Worm (Caenorhabditis elegans) whole organism, L3 larva: ENCODE data around the gene K06G5.1.

Source experiments
- lin-39 ChIP-seq: fragments of 150-350 bp; optimal IDR thresholded peaks from 2 replicates; lab custom pipeline; 2018; ENCODE audit warnings: missing biosample characterization, missing genetic modification reagents, missing genetic modification characterization
- snpc-4 ChIP-seq: fragments of 150-350 bp; optimal IDR thresholded peaks from 2 replicates; lab custom pipeline; 2014; ENCODE audit warnings: missing biosample characterization, missing genetic modification characterization

ce11 chrX:14231987-14232386 lies 17.2 kb downstream of the K06G5.1 start:
- no peak for TF ChIP-seq lin-39
- no peak for TF ChIP-seq snpc-4
